Fruit fly (Drosophila melanogaster) whole organism: ENCODE results near the gene kek5.
A peak's percentile ranks its signal among the peaks of the same experiment; 100 is the strongest.

ENCODE experiments used
- CG8478 ChIP-seq: fragments of >200 bp; optimal IDR thresholded peaks from 2 replicates; lab custom pipeline; 2018; ENCODE audit warnings: inconsistent platforms
- Dll ChIP-seq: fragments of >200 bp; optimal IDR thresholded peaks from 2 replicates; lab custom pipeline; 2017
- EcR ChIP-seq, 2 experiments: fragments of >200 bp; optimal IDR thresholded peaks; 2 replicates each; lab custom pipeline; 2017; ENCODE audit warnings: missing biosample characterization in 2 of 2, missing genetic modification characterization in 2 of 2, missing genetic modification reagents in 2 of 2
- pan ChIP-seq: fragments of >200 bp; optimal IDR thresholded peaks from 2 replicates; lab custom pipeline; 2017
- psq ChIP-seq: fragments of >200 bp; optimal IDR thresholded peaks from 2 replicates; lab custom pipeline; 2017
- usp ChIP-seq: fragments of >200 bp; optimal IDR thresholded peaks from 2 replicates; lab custom pipeline; 2017; ENCODE audit warnings: missing biosample characterization, missing genetic modification characterization, mixed read lengths

Gene kek5

dm6 chrX:19480544-19481127 lies 127.7 kb downstream of the kek5 start:
- no peak for TF ChIP-seq pan (lab: Kevin White, UChicago)
- no peak for TF ChIP-seq Dll (lab: Kevin White, UChicago)
- no peak for TF ChIP-seq usp (GFP tag; lab: Kevin White, UChicago)
- no peak for TF ChIP-seq psq (lab: Kevin White, UChicago)
- no peak for TF ChIP-seq EcR (GFP tag; optimal IDR thresholded peaks at IDR 0.05; lab: Kevin White, UChicago)
- TF ChIP-seq CG8478 (lab: Kevin White, UChicago), result no peak

dm6 chrX:19485057-19485456 lies 132.1 kb downstream of the kek5 start:
- no peak for TF ChIP-seq usp (GFP tag; lab: Kevin White, UChicago)
- TF ChIP-seq pan (lab: Kevin White, UChicago), result no peak
- TF ChIP-seq CG8478 (lab: Kevin White, UChicago), result no peak
- TF ChIP-seq EcR (GFP tag; optimal IDR thresholded peaks at IDR 0.05; lab: Kevin White, UChicago), result no peak
- TF ChIP-seq Dll (lab: Kevin White, UChicago), result no peak
- no peak for TF ChIP-seq psq (lab: Kevin White, UChicago)

- no peak for TF ChIP-seq CG8478 (lab: Kevin White, UChicago)
- TF ChIP-seq psq (lab: Kevin White, UChicago), result no peak
- TF ChIP-seq pan (lab: Kevin White, UChicago), result no peak
- no peak for TF ChIP-seq Dll (lab: Kevin White, UChicago)
- no peak for TF ChIP-seq EcR (GFP tag; optimal IDR thresholded peaks at IDR 0.05; lab: Kevin White, UChicago)
- TF ChIP-seq usp (GFP tag; lab: Kevin White, UChicago), result no peak
These were observed 139.1 kb downstream of the kek5 start, which contains the start of the genes pcm and ND-18 for dm6 chrX:19491984-19492584. Gene pcm (minus strand): TSS chrX:19492011. Gene ND-18 (plus strand): TSS chrX:19492421.

- TF ChIP-seq CG8478 (lab: Kevin White, UChicago), result no peak
- TF ChIP-seq usp (GFP tag; lab: Kevin White, UChicago), result no peak
- TF ChIP-seq EcR (GFP tag; optimal IDR thresholded peaks at IDR 0.05; lab: Kevin White, UChicago), result no peak
- TF ChIP-seq pan (lab: Kevin White, UChicago), result no peak
- no peak for TF ChIP-seq Dll (lab: Kevin White, UChicago)
- no peak for TF ChIP-seq psq (lab: Kevin White, UChicago)
These were observed 141.3 kb downstream of the kek5 start, which contains the start of gene CG12204 for dm6 chrX:19494285-19494684. Gene CG12204 (minus strand): TSS chrX:19494401.

- no peak for TF ChIP-seq EcR (GFP tag; optimal IDR thresholded peaks at IDR 0.05; lab: Kevin White, UChicago)
- no peak for TF ChIP-seq Dll (lab: Kevin White, UChicago)
- no peak for TF ChIP-seq pan (lab: Kevin White, UChicago)
- TF ChIP-seq CG8478 (lab: Kevin White, UChicago), result no peak
- no peak for TF ChIP-seq usp (GFP tag; lab: Kevin White, UChicago)
- TF ChIP-seq psq (lab: Kevin White, UChicago), result no peak
These were observed 142.0 kb downstream of the kek5 start, which contains the start of the genes ksh, CG14200 and Pfrx for dm6 chrX:19494830-19495610. Gene ksh (minus strand): TSS chrX:19494992. Gene CG14200 (plus strand): TSS chrX:19495505. Gene Pfrx (plus strand): TSS chrX:19495505.

- no peak for TF ChIP-seq psq (lab: Kevin White, UChicago)
- no peak for TF ChIP-seq usp (GFP tag; lab: Kevin White, UChicago)
- TF ChIP-seq EcR (GFP tag; optimal IDR thresholded peaks at IDR 0.05; lab: Kevin White, UChicago), result no peak
- no peak for TF ChIP-seq Dll (lab: Kevin White, UChicago)
- TF ChIP-seq pan (lab: Kevin White, UChicago), result no peak
- TF ChIP-seq CG8478 (lab: Kevin White, UChicago), result peak; percentile 92
These were observed 142.9 kb downstream of the kek5 start for dm6 chrX:19495611-19496583.

dm6 chrX:19496808-19497259 lies 143.9 kb downstream of the kek5 start:
- TF ChIP-seq CG8478 (lab: Kevin White, UChicago) (no peak), pan (lab: Kevin White, UChicago) (no peak), usp (GFP tag; lab: Kevin White, UChicago) (no peak), psq (lab: Kevin White, UChicago) (no peak), EcR (GFP tag; optimal IDR thresholded peaks at IDR 0.05; lab: Kevin White, UChicago) (no peak), Dll (lab: Kevin White, UChicago) (no peak)

- TF ChIP-seq pan (lab: Kevin White, UChicago) (peak; percentile 40), usp (GFP tag; lab: Kevin White, UChicago) (no peak), Dll (lab: Kevin White, UChicago) (no peak), psq (lab: Kevin White, UChicago) (no peak), EcR (GFP tag; optimal IDR thresholded peaks at IDR 0.05; lab: Kevin White, UChicago) (no peak)
These were observed 144.9 kb downstream of the kek5 start for dm6 chrX:19497782-19498440.

dm6 chrX:19498755-19499321 lies 145.9 kb downstream of the kek5 start:
- TF ChIP-seq EcR (GFP tag; optimal IDR thresholded peaks at IDR 0.05; lab: Kevin White, UChicago) (no peak), usp (GFP tag; lab: Kevin White, UChicago) (no peak), psq (lab: Kevin White, UChicago) (no peak), Dll (lab: Kevin White, UChicago) (no peak), CG8478 (lab: Kevin White, UChicago) (no peak), pan (lab: Kevin White, UChicago) (no peak)
